Worm (Caenorhabditis elegans) whole organism, midembryonic: ENCODE measurements around the gene T16H12.9.

Source experiments
- flt-1 ChIP-seq: fragments of 200-800 bp; sonication (Bioruptor generic); IDR thresholded peaks from 2 replicates; pipeline ENCODE4 v1.3.6; 2022; ENCODE audit warnings: missing genetic modification characterization, missing compliant biosample characterization
- klf-2 ChIP-seq: fragments of 200-800 bp; sonication (Bioruptor generic); conservative IDR thresholded peaks from 2 replicates; pipeline ENCODE4 v1.3.6; 2022; ENCODE audit warnings: missing genetic modification reagents, missing genetic modification characterization, missing compliant biosample characterization
- med-1 ChIP-seq: sonication (generic microtip); optimal IDR thresholded peaks from 2 replicates; lab custom pipeline; 2017; ENCODE audit warnings: missing genetic modification characterization, mild to moderate bottlenecking, missing compliant biosample characterization, antibody characterized with exemption, missing genetic modification reagents; ENCODE audit not compliant: insufficient read depth
- ztf-23 ChIP-seq: fragments of 200-800 bp; sonication (Bioruptor generic); IDR thresholded peaks from 2 replicates; pipeline ENCODE4 v1.3.6; 2022; ENCODE audit warnings: missing genetic modification reagents, missing genetic modification characterization, missing compliant biosample characterization

DNA sequence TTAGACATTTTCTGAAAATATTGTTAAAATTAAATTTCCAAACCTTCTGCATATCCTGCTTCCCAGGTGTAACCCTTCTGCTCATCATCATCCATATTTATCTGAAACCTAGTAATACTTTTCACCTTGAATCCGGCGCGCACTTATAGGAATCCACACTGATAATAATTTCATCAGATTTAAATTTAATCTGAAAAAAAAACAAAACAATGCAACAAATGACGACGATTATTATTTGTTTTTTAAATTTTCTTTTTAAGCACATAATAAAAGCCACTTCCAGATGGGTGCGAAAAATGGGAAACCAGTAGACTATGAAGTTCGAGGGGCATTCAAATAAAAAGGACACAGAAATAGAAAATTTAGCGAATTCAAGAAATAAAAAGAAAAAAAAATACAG lies 18.4 kb upstream of the T16H12.9 start, which contains the start of gene gtf-2H2C:
- TF ChIP-seq klf-2 (GFP tag; lab: Robert Waterston, UW) (no peak), flt-1 (GFP tag; lab: Robert Waterston, UW) (no peak), med-1 (no peak), ztf-23 (GFP tag; lab: Robert Waterston, UW) (no peak)
